Fruit fly (Drosophila melanogaster) whole organism, embryonic: ENCODE measurements around the gene CG44428.

Experiments
- Aef1 ChIP-seq: fragments of 200-800 bp; sonication (Bioruptor generic); IDR thresholded peaks from 3 replicates; pipeline ENCODE4 v1.3.6; 2022; ENCODE audit warnings: missing biosample characterization, missing genetic modification characterization
- B-H2 ChIP-seq: fragments of 200-800 bp; sonication (Bioruptor generic); optimal IDR thresholded peaks from 2 replicates; lab custom pipeline; 2018; ENCODE audit warnings: missing biosample characterization, mild to moderate bottlenecking, missing genetic modification characterization
- BtbVII ChIP-seq: fragments of 200-800 bp; sonication (Bioruptor generic); optimal IDR thresholded peaks from 3 replicates; lab custom pipeline; 2017; ENCODE audit warnings: missing biosample characterization, mild to moderate bottlenecking, missing genetic modification characterization
- CG10209 ChIP-seq: fragments of 200-800 bp; sonication (Bioruptor generic); optimal IDR thresholded peaks from 3 replicates; lab custom pipeline; 2017; ENCODE audit warnings: missing biosample characterization, mild to moderate bottlenecking, missing genetic modification characterization, missing genetic modification reagents
- CG10431 ChIP-seq: fragments of 200-800 bp; sonication (Bioruptor generic); optimal IDR thresholded peaks from 3 replicates; lab custom pipeline; 2018; ENCODE audit warnings: missing biosample characterization, mild to moderate bottlenecking, missing genetic modification characterization
- CG11456 ChIP-seq: fragments of 200-800 bp; sonication (Bioruptor generic); IDR thresholded peaks from 3 replicates; pipeline ENCODE4 v1.3.6; 2022; ENCODE audit warnings: missing biosample characterization, missing genetic modification characterization
- CG11504 ChIP-seq: fragments of 200-800 bp; sonication (Bioruptor generic); optimal IDR thresholded peaks from 3 replicates; lab custom pipeline; 2019; ENCODE audit warnings: missing biosample characterization, mild to moderate bottlenecking, missing genetic modification characterization, moderate library complexity
- CG14667 ChIP-seq: fragments of 200-800 bp; sonication (Bioruptor generic); IDR thresholded peaks from 2 replicates; pipeline ENCODE4 v1.3.6; 2022; ENCODE audit warnings: missing biosample characterization, missing genetic modification characterization
- CG15073 ChIP-seq: fragments of 200-800 bp; sonication (Bioruptor generic); optimal IDR thresholded peaks from 2 replicates; lab custom pipeline; 2016; ENCODE audit warnings: missing biosample characterization, missing genetic modification characterization
- CG15479 ChIP-seq: fragments of 200-800 bp; sonication (Bioruptor generic); optimal IDR thresholded peaks from 3 replicates; lab custom pipeline; 2019; ENCODE audit warnings: missing biosample characterization, mild to moderate bottlenecking, missing genetic modification characterization, moderate library complexity
- CG17385 ChIP-seq: fragments of 200-800 bp; sonication (Bioruptor generic); optimal IDR thresholded peaks from 3 replicates; lab custom pipeline; 2018; ENCODE audit warnings: missing biosample characterization, mild to moderate bottlenecking, missing genetic modification characterization
- CG17568 ChIP-seq: fragments of 200-800 bp; sonication (Bioruptor generic); optimal IDR thresholded peaks from 2 replicates; lab custom pipeline; 2018; ENCODE audit warnings: missing biosample characterization, mild to moderate bottlenecking, missing genetic modification characterization, moderate library complexity
- CG17912 ChIP-seq: fragments of 200-800 bp; sonication (Bioruptor generic); optimal IDR thresholded peaks from 2 replicates; lab custom pipeline; 2018; ENCODE audit warnings: missing biosample characterization, mild to moderate bottlenecking, missing genetic modification characterization
- CG2712 ChIP-seq: fragments of 200-800 bp; optimal IDR thresholded peaks from 3 replicates; lab custom pipeline; 2019; ENCODE audit warnings: missing biosample characterization, mild to moderate bottlenecking, missing genetic modification characterization, moderate library complexity
- CG32532 ChIP-seq: fragments of 200-800 bp; sonication (Bioruptor generic); IDR thresholded peaks from 2 replicates; pipeline ENCODE4 v1.3.6; 2022; ENCODE audit warnings: missing biosample characterization, missing genetic modification characterization
- CG32772 ChIP-seq: fragments of 200-800 bp; sonication (Bioruptor generic); IDR thresholded peaks from 2 replicates; pipeline ENCODE4 v1.3.6; 2022; ENCODE audit warnings: missing biosample characterization, missing genetic modification characterization
- CG3726 ChIP-seq: fragments of 200-800 bp; sonication (Bioruptor generic); IDR thresholded peaks from 3 replicates; pipeline ENCODE4, ENCODE4 v1.3.6; 2022; ENCODE audit warnings: missing biosample characterization, missing genetic modification characterization
- CG4404 ChIP-seq: fragments of 200-800 bp; sonication (Bioruptor generic); IDR thresholded peaks from 2 replicates; pipeline ENCODE4 v1.3.6; 2022; ENCODE audit warnings: missing biosample characterization, missing genetic modification characterization
- CG6254 ChIP-seq: fragments of 200-800 bp; sonication (Bioruptor generic); optimal IDR thresholded peaks from 3 replicates; lab custom pipeline; 2017; ENCODE audit warnings: mild to moderate bottlenecking, missing biosample characterization, missing genetic modification reagents, missing genetic modification characterization
- CG6683 ChIP-seq: fragments of 200-800 bp; sonication (Bioruptor generic); optimal IDR thresholded peaks from 2 replicates; lab custom pipeline; 2017; ENCODE audit warnings: missing biosample characterization, mild to moderate bottlenecking, missing genetic modification characterization, missing genetic modification reagents
- CG6689 ChIP-seq: fragments of 200-800 bp; sonication (Bioruptor generic); IDR thresholded peaks from 2 replicates; pipeline ENCODE4 v1.3.6; 2022; ENCODE audit warnings: missing biosample characterization, missing genetic modification characterization
- CG6854 ChIP-seq: fragments of 200-800 bp; sonication (Bioruptor generic); optimal IDR thresholded peaks from 3 replicates; lab custom pipeline; 2017; ENCODE audit warnings: missing biosample characterization, mild to moderate bottlenecking, missing genetic modification characterization
- CG8290 ChIP-seq, 3 experiments: fragments of 200-800 bp; sonication (Bioruptor generic); optimal IDR thresholded peaks; 2 replicates each; lab custom pipeline; 2016 to 2019; ENCODE audit warnings: missing biosample characterization in 3 of 3, missing genetic modification characterization in 3 of 3, mild to moderate bottlenecking in 2 of 3, moderate library complexity in 1 of 3
- GATAe ChIP-seq: fragments of 200-800 bp; sonication (Bioruptor generic); conservative IDR thresholded peaks from 2 replicates; pipeline ENCODE4 v1.3.6; 2022; ENCODE audit warnings: missing biosample characterization, missing genetic modification characterization
- HmgZ ChIP-seq: fragments of 200-800 bp; sonication (Bioruptor generic); optimal IDR thresholded peaks from 2 replicates; lab custom pipeline; 2018; ENCODE audit warnings: missing biosample characterization, mild to moderate bottlenecking, missing genetic modification characterization
- Nf-YC ChIP-seq: fragments of 200-800 bp; optimal IDR thresholded peaks from 3 replicates; lab custom pipeline; 2019; ENCODE audit warnings: missing biosample characterization, mild to moderate bottlenecking, missing genetic modification characterization, moderate library complexity
- Pdp1 ChIP-seq, 2 experiments: fragments of 200-800 bp; sonication (Bioruptor generic); optimal IDR thresholded peaks; 3 replicates each; lab custom pipeline; 2016; ENCODE audit warnings: missing biosample characterization in 2 of 2, missing genetic modification characterization in 2 of 2, mild to moderate bottlenecking in 1 of 2, moderate library complexity in 1 of 2
- Rx ChIP-seq: fragments of 200-800 bp; sonication (Bioruptor generic); IDR thresholded peaks from 2 replicates; pipeline ENCODE4 v1.3.6; 2022; ENCODE audit warnings: missing biosample characterization, missing genetic modification characterization
- Scr ChIP-seq: fragments of 200-800 bp; sonication (Bioruptor generic); IDR thresholded peaks from 2 replicates; pipeline ENCODE4 v1.3.6; 2022; ENCODE audit warnings: missing biosample characterization, missing genetic modification characterization; ENCODE audit not compliant: partially characterized antibody
- bab2 ChIP-seq: fragments of 200-800 bp; sonication (Bioruptor generic); optimal IDR thresholded peaks from 2 replicates; lab custom pipeline; 2016; ENCODE audit warnings: missing biosample characterization, missing genetic modification characterization
- cad ChIP-seq: fragments of >200 bp; optimal IDR thresholded peaks from 2 replicates; lab custom pipeline; 2017; ENCODE audit warnings: missing biosample characterization, missing genetic modification characterization
- chn ChIP-seq: fragments of 200-800 bp; sonication (Bioruptor generic); optimal IDR thresholded peaks from 2 replicates; lab custom pipeline; 2016; ENCODE audit warnings: missing biosample characterization, missing genetic modification characterization
- corto ChIP-seq: fragments of 200-800 bp; sonication (Bioruptor generic); optimal IDR thresholded peaks from 2 replicates; lab custom pipeline; 2016; ENCODE audit warnings: missing biosample characterization, mild to moderate bottlenecking, missing genetic modification characterization, moderate library complexity
- danr ChIP-seq: fragments of 200-800 bp; sonication (Bioruptor generic); IDR thresholded peaks from 2 replicates; pipeline ENCODE4 v1.3.6; 2022; ENCODE audit warnings: missing biosample characterization, missing genetic modification characterization
- en ChIP-seq: fragments of 200-800 bp; sonication (Bioruptor generic); optimal IDR thresholded peaks from 2 replicates; lab custom pipeline; 2016; ENCODE audit warnings: missing biosample characterization, missing genetic modification characterization
- fd64A ChIP-seq: fragments of 200-800 bp; sonication (Bioruptor generic); optimal IDR thresholded peaks from 3 replicates; lab custom pipeline; 2018; ENCODE audit warnings: missing biosample characterization, mild to moderate bottlenecking, missing genetic modification characterization
- gsb-n ChIP-seq: fragments of 200-800 bp; sonication (Bioruptor generic); optimal IDR thresholded peaks from 3 replicates; lab custom pipeline; 2018; ENCODE audit warnings: missing biosample characterization, mild to moderate bottlenecking, missing genetic modification characterization
- hkb ChIP-seq, 2 experiments: fragments of 200-800 bp in 1 of 2; fragments of >200 bp in 1 of 2; sonication (Bioruptor generic) in 1 of 2; IDR thresholded peaks in 1 of 2; optimal IDR thresholded peaks in 1 of 2; 2 replicates each; pipeline versions ENCODE4 v1.3.6 to Lab custom; 2017 to 2022; ENCODE audit warnings: missing biosample characterization in 1 of 2, missing genetic modification characterization in 1 of 2
- kay ChIP-seq: fragments of 200-800 bp; sonication (Bioruptor generic); optimal IDR thresholded peaks from 2 replicates; lab custom pipeline; 2016; ENCODE audit warnings: missing biosample characterization, missing genetic modification characterization
- lola ChIP-seq, 3 experiments: fragments of >200 bp in 2 of 3; fragments of 200-800 bp in 1 of 3; sonication (Bioruptor generic) in 1 of 3; optimal IDR thresholded peaks; 2 replicates each; lab custom pipeline; 2017 to 2019; ENCODE audit warnings: missing biosample characterization in 3 of 3, missing genetic modification characterization in 3 of 3, mild to moderate bottlenecking in 1 of 3, moderate library complexity in 1 of 3
- nau ChIP-seq: fragments of 200-800 bp; sonication (Bioruptor generic); optimal IDR thresholded peaks from 3 replicates; lab custom pipeline; 2017; ENCODE audit warnings: missing biosample characterization, mild to moderate bottlenecking, missing genetic modification characterization, missing genetic modification reagents
- pros ChIP-seq: fragments of 200-800 bp; sonication (Bioruptor generic); optimal IDR thresholded peaks from 3 replicates; lab custom pipeline; 2019; ENCODE audit warnings: missing biosample characterization, mild to moderate bottlenecking, missing genetic modification characterization, moderate library complexity
- pzg ChIP-seq: fragments of 200-800 bp; sonication (Bioruptor generic); optimal IDR thresholded peaks from 3 replicates; lab custom pipeline; 2018; ENCODE audit warnings: missing biosample characterization, mild to moderate bottlenecking, missing genetic modification characterization, moderate library complexity
- repo ChIP-seq: fragments of 200-800 bp; sonication (Bioruptor generic); optimal IDR thresholded peaks from 2 replicates; lab custom pipeline; 2016; ENCODE audit warnings: missing biosample characterization, missing genetic modification characterization
- sc ChIP-seq, 3 experiments: fragments of >200 bp in 2 of 3; fragments of 200-800 bp in 1 of 3; sonication (Bioruptor generic) in 1 of 3; optimal IDR thresholded peaks; 2 replicates in 2 of 3; 3 replicates in 1 of 3; lab custom pipeline; 2017; ENCODE audit warnings: mild to moderate bottlenecking in 1 of 3, missing biosample characterization in 1 of 3, missing genetic modification characterization in 1 of 3, missing genetic modification reagents in 1 of 3
- sens-2 ChIP-seq: fragments of 200-800 bp; sonication (Bioruptor generic); IDR thresholded peaks from 2 replicates; pipeline ENCODE4 v1.3.6; 2022; ENCODE audit warnings: missing biosample characterization, missing genetic modification characterization
- shn ChIP-seq: fragments of 200-800 bp; sonication (Bioruptor generic); optimal IDR thresholded peaks from 3 replicates; lab custom pipeline; 2016; ENCODE audit warnings: missing biosample characterization, missing genetic modification characterization
- slou ChIP-seq: fragments of 200-800 bp; sonication (Bioruptor generic); optimal IDR thresholded peaks from 3 replicates; lab custom pipeline; 2016; ENCODE audit warnings: missing biosample characterization, missing genetic modification characterization
- sob ChIP-seq: fragments of 200-800 bp; sonication (Bioruptor generic); IDR thresholded peaks from 2 replicates; pipeline ENCODE4 v1.3.6; 2022; ENCODE audit warnings: missing biosample characterization, missing genetic modification characterization

The CG44428 gene

dm6 chrX:13572382-13572781 is 42.3 kb upstream of the CG44428 start (continued):
- TF ChIP-seq CG6254 (GFP tag; lab: Kevin White, UChicago) (peak; percentile 39), CG17912 (GFP tag; lab: Kevin White, UChicago) (no peak), cad (no peak), CG3726 (no peak), CG11456 (GFP tag; lab: Robert Waterston, UW) (no peak), CG15479 (no peak), gsb-n (tag; lab: Kevin White, UChicago) (peak; percentile 37), CG17385 (GFP tag; lab: Kevin White, UChicago) (peak; percentile 51), B-H2 (GFP tag; lab: Kevin White, UChicago) (no peak), CG11504 (tag; lab: Kevin White, UChicago) (peak; percentile 80), Rx (GFP tag; lab: Robert Waterston, UW) (no peak), CG32772 (GFP tag; lab: Robert Waterston, UW) (no peak), sob (GFP tag; lab: Robert Waterston, UW) (no peak), CG6683 (GFP tag; lab: Kevin White, UChicago) (no peak), sens-2 (GFP tag; lab: Robert Waterston, UW) (no peak), repo (GFP tag; lab: Kevin White, UChicago) (peak; percentile 53), kay (GFP tag; lab: Kevin White, UChicago) (no peak), pzg (GFP tag; lab: Kevin White, UChicago) (no peak), Pdp1 (GFP tag; optimal IDR thresholded peaks at IDR 0.05; lab: Kevin White, UChicago) (peak; percentile 56 to 62), corto (no peak), CG2712 (tag; lab: Kevin White, UChicago) (peak; percentile 71), CG6689 (GFP tag; lab: Robert Waterston, UW) (peak; percentile 48), CG32532 (GFP tag; lab: Robert Waterston, UW) (peak; percentile 26; the same call in 1 of the 2 replicates), GATAe (GFP tag; lab: Robert Waterston, UW) (no peak), CG14667 (GFP tag; lab: Robert Waterston, UW) (peak; percentile 36; the same call in 1 of the 2 replicates), CG8290 (GFP tag; optimal IDR thresholded peaks at IDR 0.05; lab: Kevin White, UChicago) (no peak), CG8290 (tag; optimal IDR thresholded peaks at IDR 0.05; lab: Kevin White, UChicago) (no peak), bab2 (GFP tag; lab: Kevin White, UChicago) (peak; percentile 49), danr (GFP tag; lab: Robert Waterston, UW) (no peak), slou (GFP tag; lab: Kevin White, UChicago) (no peak), pros (GFP tag; lab: Kevin White, UChicago) (no peak), Scr (GFP tag; lab: Robert Waterston, UW) (no peak), CG15073 (no peak), CG10431 (GFP tag; lab: Kevin White, UChicago) (no peak), fd64A (GFP tag; lab: Kevin White, UChicago) (no peak), CG10209 (GFP tag; lab: Kevin White, UChicago) (peak; percentile 47), BtbVII (GFP tag; lab: Kevin White, UChicago) (peak; percentile 29), CG4404 (GFP tag; lab: Robert Waterston, UW) (no peak), CG6854 (GFP tag; lab: Kevin White, UChicago) (no peak), lola (GFP tag; optimal IDR thresholded peaks at IDR 0.05; lab: Kevin White, UChicago) (peak in 1 of 3 experiments; percentile 70), Nf-YC (tag; lab: Kevin White, UChicago) (no peak), chn (GFP tag; lab: Kevin White, UChicago) (peak; percentile 59), hkb (optimal IDR thresholded peaks at IDR 0.05; lab: Kevin White, UChicago) (no peak), hkb (GFP tag; IDR thresholded peaks at IDR 0.05; lab: Robert Waterston, UW) (peak; percentile 41; the same call in 1 of the 2 replicates), CG17568 (GFP tag; lab: Kevin White, UChicago) (peak; percentile 36), shn (GFP tag; lab: Kevin White, UChicago) (peak; percentile 6), en (GFP tag; lab: Kevin White, UChicago) (peak; percentile 28), HmgZ (tag; lab: Kevin White, UChicago) (no peak), nau (peak; percentile 19), sc (optimal IDR thresholded peaks at IDR 0.05; lab: Kevin White, UChicago) (no peak), sc (GFP tag; optimal IDR thresholded peaks at IDR 0.05; lab: Kevin White, UChicago) (peak; percentile 32), Aef1 (GFP tag; lab: Robert Waterston, UW) (peak; percentile 20; the same call in 1 of the 3 replicates)
